Fruit fly (Drosophila melanogaster) whole organism, embryonic: Measurements from ENCODE around the gene mRpS11.
A peak's percentile ranks its signal among the peaks of the same experiment; 100 is the strongest.

Experiments
- B-H1 ChIP-seq: fragments of 200-800 bp; sonication (Bioruptor generic); IDR thresholded peaks from 3 replicates; pipeline ENCODE4 v1.3.6; 2022; ENCODE audit warnings: missing biosample characterization, missing genetic modification characterization
- CG10366 ChIP-seq: fragments of 200-800 bp; sonication (Bioruptor generic); IDR thresholded peaks from 2 replicates; pipeline ENCODE4 v1.3.6; 2022; ENCODE audit warnings: missing biosample characterization, missing genetic modification characterization
- CG11085 ChIP-seq: fragments of 200-800 bp; sonication (Bioruptor generic); IDR thresholded peaks from 2 replicates; pipeline ENCODE4 v1.3.6; 2022; ENCODE audit warnings: missing biosample characterization, missing genetic modification characterization
- CG12155 ChIP-seq: fragments of 200-800 bp; sonication (Bioruptor generic); optimal IDR thresholded peaks from 3 replicates; lab custom pipeline; 2016; ENCODE audit warnings: missing biosample characterization, missing genetic modification characterization
- CG12391 ChIP-seq: fragments of 200-800 bp; sonication (Bioruptor generic); optimal IDR thresholded peaks from 3 replicates; lab custom pipeline; 2018; ENCODE audit warnings: missing biosample characterization, mild to moderate bottlenecking, missing genetic modification characterization, moderate library complexity
- CG14441 ChIP-seq: fragments of 200-800 bp; sonication (Bioruptor generic); IDR thresholded peaks from 2 replicates; pipeline ENCODE4 v1.3.6; 2022; ENCODE audit warnings: missing biosample characterization, missing genetic modification characterization
- CG1792 ChIP-seq: fragments of 200-800 bp; sonication (Bioruptor generic); optimal IDR thresholded peaks from 2 replicates; lab custom pipeline; 2016; ENCODE audit warnings: missing biosample characterization, missing genetic modification characterization
- CG1832 ChIP-seq: fragments of 200-800 bp; sonication (Bioruptor generic); optimal IDR thresholded peaks from 2 replicates; lab custom pipeline; 2017; ENCODE audit warnings: missing biosample characterization, mild to moderate bottlenecking, missing genetic modification characterization, inconsistent platforms
- CG18619 ChIP-seq: fragments of 200-800 bp; sonication (Bioruptor generic); optimal IDR thresholded peaks from 3 replicates; lab custom pipeline; 2017; ENCODE audit warnings: missing biosample characterization, mild to moderate bottlenecking, missing genetic modification characterization
- CG34224 ChIP-seq: fragments of 200-800 bp; sonication (Bioruptor generic); IDR thresholded peaks from 3 replicates; pipeline ENCODE4 v1.3.6; 2022; ENCODE audit warnings: missing biosample characterization, missing genetic modification characterization; ENCODE audit not compliant: partially characterized antibody
- CG4360 ChIP-seq: fragments of 200-800 bp; sonication (Bioruptor generic); IDR thresholded peaks from 2 replicates; pipeline ENCODE4 v1.3.6; 2022; ENCODE audit warnings: missing biosample characterization, missing genetic modification characterization
- CG6854 ChIP-seq: fragments of 200-800 bp; sonication (Bioruptor generic); optimal IDR thresholded peaks from 3 replicates; lab custom pipeline; 2017; ENCODE audit warnings: missing biosample characterization, mild to moderate bottlenecking, missing genetic modification characterization
- CG8290 ChIP-seq, 3 experiments: fragments of 200-800 bp; sonication (Bioruptor generic); optimal IDR thresholded peaks; 2 replicates each; lab custom pipeline; 2016 to 2019; ENCODE audit warnings: missing biosample characterization in 3 of 3, missing genetic modification characterization in 3 of 3, mild to moderate bottlenecking in 2 of 3, moderate library complexity in 1 of 3
- CG9817 ChIP-seq: fragments of 200-800 bp; sonication (Bioruptor generic); optimal IDR thresholded peaks from 2 replicates; lab custom pipeline; 2018; ENCODE audit warnings: missing biosample characterization, mild to moderate bottlenecking, missing genetic modification characterization, moderate library complexity
- Hr51 ChIP-seq, 2 experiments: fragments of 200-800 bp; sonication (Bioruptor generic); optimal IDR thresholded peaks; 2 replicates in 1 of 2; 3 replicates in 1 of 2; lab custom pipeline; 2016 to 2018; ENCODE audit warnings: missing biosample characterization in 2 of 2, missing genetic modification characterization in 2 of 2, mild to moderate bottlenecking in 1 of 2, moderate library complexity in 1 of 2
- Jarid2 ChIP-seq: fragments of 200-800 bp; sonication (Bioruptor generic); optimal IDR thresholded peaks from 3 replicates; lab custom pipeline; 2017; ENCODE audit warnings: mild to moderate bottlenecking, missing biosample characterization, missing genetic modification reagents, missing genetic modification characterization
- Oli ChIP-seq: fragments of 200-800 bp; sonication (Bioruptor generic); optimal IDR thresholded peaks from 2 replicates; lab custom pipeline; 2018; ENCODE audit warnings: missing biosample characterization, mild to moderate bottlenecking, missing genetic modification characterization, moderate library complexity
- Usf ChIP-seq: fragments of 200-800 bp; sonication (Bioruptor generic); optimal IDR thresholded peaks from 2 replicates; lab custom pipeline; 2017; ENCODE audit warnings: missing genotype, missing biosample characterization, missing genetic modification characterization
- ase ChIP-seq: fragments of 200-800 bp; sonication (Bioruptor generic); IDR thresholded peaks from 3 replicates; pipeline ENCODE4 v1.3.6; 2022; ENCODE audit warnings: missing biosample characterization, missing genetic modification characterization
- bab2 ChIP-seq: fragments of 200-800 bp; sonication (Bioruptor generic); optimal IDR thresholded peaks from 2 replicates; lab custom pipeline; 2016; ENCODE audit warnings: missing biosample characterization, missing genetic modification characterization
- cas ChIP-seq: fragments of 200-800 bp; sonication (Bioruptor generic); IDR thresholded peaks from 2 replicates; pipeline ENCODE4 v1.3.6; 2022; ENCODE audit warnings: missing biosample characterization, missing genetic modification characterization
- caup ChIP-seq: fragments of 200-800 bp; sonication (Bioruptor generic); optimal IDR thresholded peaks from 3 replicates; lab custom pipeline; 2017; ENCODE audit warnings: missing biosample characterization, mild to moderate bottlenecking, missing genetic modification characterization, moderate library complexity; ENCODE audit not compliant: severe bottlenecking
- ci ChIP-seq: fragments of 200-800 bp; sonication (Bioruptor generic); IDR thresholded peaks from 3 replicates; pipeline ENCODE4 v1.3.6; 2022; ENCODE audit warnings: missing biosample characterization, missing genetic modification characterization
- crp ChIP-seq, 2 experiments: fragments of 200-800 bp; sonication (Bioruptor generic); optimal IDR thresholded peaks; 2 replicates in 1 of 2; 3 replicates in 1 of 2; lab custom pipeline; 2017; ENCODE audit warnings: missing biosample characterization in 2 of 2, missing genetic modification characterization in 2 of 2, mild to moderate bottlenecking in 1 of 2, moderate library complexity in 1 of 2
- dati ChIP-seq: fragments of 200-800 bp; sonication (Bioruptor generic); IDR thresholded peaks from 2 replicates; pipeline ENCODE4 v1.3.6; 2022; ENCODE audit warnings: missing biosample characterization, missing genetic modification characterization
- en ChIP-seq: fragments of 200-800 bp; sonication (Bioruptor generic); optimal IDR thresholded peaks from 2 replicates; lab custom pipeline; 2016; ENCODE audit warnings: missing biosample characterization, missing genetic modification characterization
- lab ChIP-seq: fragments of 200-800 bp; sonication (Bioruptor generic); optimal IDR thresholded peaks from 3 replicates; lab custom pipeline; 2017; ENCODE audit warnings: missing biosample characterization, missing genetic modification characterization, mild to moderate bottlenecking, moderate library complexity, missing genetic modification reagents
- lbe ChIP-seq: fragments of 200-800 bp; sonication (Bioruptor generic); optimal IDR thresholded peaks from 2 replicates; lab custom pipeline; 2016; ENCODE audit warnings: missing biosample characterization, mild to moderate bottlenecking, missing genetic modification characterization
- oc ChIP-seq: fragments of 200-800 bp; sonication (Bioruptor generic); optimal IDR thresholded peaks from 2 replicates; lab custom pipeline; 2018; ENCODE audit warnings: missing biosample characterization, mild to moderate bottlenecking, missing genetic modification characterization, moderate library complexity
- pan ChIP-seq, 4 experiments: fragments of >200 bp in 3 of 4; fragments of 200-800 bp in 1 of 4; sonication (Bioruptor generic) in 1 of 4; optimal IDR thresholded peaks in 3 of 4; IDR thresholded peaks in 1 of 4; 2 replicates each; pipeline versions ENCODE4 v1.3.6 to Lab custom; 2017 to 2022; ENCODE audit warnings: missing biosample characterization in 2 of 4, missing genetic modification characterization in 2 of 4, mixed read lengths in 1 of 4
- phol ChIP-seq: fragments of 200-800 bp; sonication (Bioruptor generic); optimal IDR thresholded peaks from 3 replicates; lab custom pipeline; 2018; ENCODE audit warnings: missing biosample characterization, mild to moderate bottlenecking, missing genetic modification characterization, moderate library complexity
- sens ChIP-seq: fragments of 200-800 bp; sonication (Bioruptor generic); peaks from one replicate; lab custom pipeline; 2016; ENCODE audit warnings: missing biosample characterization, missing genetic modification characterization
- sqz ChIP-seq: fragments of 200-800 bp; sonication (Bioruptor generic); optimal IDR thresholded peaks from 3 replicates; lab custom pipeline; 2018; ENCODE audit warnings: missing biosample characterization, mild to moderate bottlenecking, missing genetic modification characterization
- stc ChIP-seq: fragments of 200-800 bp; sonication (Bioruptor generic); IDR thresholded peaks from 2 replicates; pipeline ENCODE4 v1.3.6; 2022; ENCODE audit warnings: missing biosample characterization, missing genetic modification characterization
- tna ChIP-seq: fragments of 200-800 bp; sonication (Bioruptor generic); IDR thresholded peaks from 2 replicates; pipeline ENCODE4 v1.3.6; 2022; ENCODE audit warnings: missing biosample characterization, missing genetic modification characterization; ENCODE audit not compliant: partially characterized antibody
- unc-4 ChIP-seq: fragments of 200-800 bp; sonication (Bioruptor generic); IDR thresholded peaks from 2 replicates; pipeline ENCODE4 v1.3.6; 2022; ENCODE audit warnings: missing biosample characterization, missing genetic modification characterization; ENCODE audit not compliant: partially characterized antibody
- zen ChIP-seq: fragments of 200-800 bp; sonication (Bioruptor generic); optimal IDR thresholded peaks from 3 replicates; lab custom pipeline; 2018; ENCODE audit warnings: missing biosample characterization, mild to moderate bottlenecking, missing genetic modification characterization, moderate library complexity

mRpS11 gene

dm6 chr3R:17118917-17119378, 46.4 kb downstream of the mRpS11 start (continued):
- TF ChIP-seq phol (tag; lab: Kevin White, UChicago) (no peak), CG10366 (GFP tag; lab: Robert Waterston, UW) (no peak), Usf (no peak), lbe (GFP tag; lab: Kevin White, UChicago) (peak; percentile 62), caup (GFP tag; lab: Kevin White, UChicago) (peak; percentile 15), ci (GFP tag; lab: Robert Waterston, UW) (peak; percentile 56; the same call in 1 of the 3 replicates), CG12391 (no peak), Hr51 (GFP tag; optimal IDR thresholded peaks at IDR 0.05; lab: Kevin White, UChicago) (no peak), stc (GFP tag; lab: Robert Waterston, UW) (no peak), B-H1 (GFP tag; lab: Robert Waterston, UW) (no peak), oc (tag; lab: Kevin White, UChicago) (no peak), lab (peak; percentile 36), CG14441 (peak; percentile 23; the same call in 1 of the 2 replicates), CG1832 (GFP tag; lab: Kevin White, UChicago) (no peak), CG18619 (no peak), CG4360 (GFP tag; lab: Robert Waterston, UW) (peak; percentile 62; the same call in 1 of the 2 replicates), CG1792 (GFP tag; lab: Kevin White, UChicago) (no peak), CG12155 (GFP tag; lab: Kevin White, UChicago) (no peak), zen (tag; lab: Kevin White, UChicago) (no peak), en (no peak), Oli (no peak), tna (GFP tag; lab: Robert Waterston, UW) (0 out of 2 replicates have a peak, but pooled peaks have one; percentile 21), CG34224 (GFP tag; lab: Robert Waterston, UW) (peak; percentile 49), bab2 (GFP tag; lab: Kevin White, UChicago) (no peak), sens (GFP tag; lab: Kevin White, UChicago) (peak; percentile 42), pan (optimal IDR thresholded peaks at IDR 0.05; lab: Kevin White, UChicago) (no peak), pan (GFP tag; optimal IDR thresholded peaks at IDR 0.05 in 1 of 2, IDR thresholded peaks at IDR 0.05 in 1 of 2) (peak in 1 of 2 experiments; percentile 18), CG9817 (tag; lab: Kevin White, UChicago) (no peak), cas (GFP tag; lab: Robert Waterston, UW) (no peak), unc-4 (GFP tag; lab: Robert Waterston, UW) (peak; percentile 39; the same call in 1 of the 2 replicates), CG8290 (GFP tag; optimal IDR thresholded peaks at IDR 0.05; lab: Kevin White, UChicago) (no peak), CG8290 (tag; optimal IDR thresholded peaks at IDR 0.05; lab: Kevin White, UChicago) (no peak), crp (GFP tag; optimal IDR thresholded peaks at IDR 0.05; lab: Kevin White, UChicago) (peak in 1 of 2 experiments; percentile 70), Jarid2 (GFP tag; lab: Kevin White, UChicago) (peak; percentile 82), CG6854 (peak; percentile 11), sqz (GFP tag; lab: Kevin White, UChicago) (peak; percentile 20), CG11085 (GFP tag; lab: Robert Waterston, UW) (0 out of 2 replicates have a peak, but pooled peaks have one; percentile 22)

- TF ChIP-seq ase (GFP tag; lab: Robert Waterston, UW) (no peak), dati (GFP tag; lab: Robert Waterston, UW) (no peak), sens (GFP tag; lab: Kevin White, UChicago) (peak; percentile 12)
Observed at dm6 chr3R:17120165-17120564, 47.6 kb downstream of the mRpS11 start, which contains the start of gene CG34278. Gene CG34278, plus strand, starts transcription at chr3R:17120465.
